Fruit fly (Drosophila melanogaster) whole organism, pupa: ENCODE results near the gene CG4998.

Experiments used
- CG12605 ChIP-seq: fragments of 200-800 bp; sonication (Bioruptor generic); IDR thresholded peaks from 2 replicates; pipeline ENCODE4 v1.3.6; 2022; ENCODE audit warnings: missing biosample characterization, missing genetic modification characterization
- CG14655 ChIP-seq: fragments of 200-800 bp; sonication (Bioruptor generic); optimal IDR thresholded peaks from 3 replicates; lab custom pipeline; 2017; ENCODE audit warnings: mild to moderate bottlenecking, missing biosample characterization, missing genetic modification reagents, missing genetic modification characterization
- CG8301 ChIP-seq: fragments of 200-800 bp; sonication (Bioruptor generic); optimal IDR thresholded peaks from 2 replicates; lab custom pipeline; 2018; ENCODE audit warnings: missing biosample characterization, mild to moderate bottlenecking, missing genetic modification characterization
- CG9948 ChIP-seq: fragments of 200-800 bp; sonication (Bioruptor generic); optimal IDR thresholded peaks from 2 replicates; lab custom pipeline; 2018; ENCODE audit warnings: missing biosample characterization, mild to moderate bottlenecking, missing genetic modification characterization, moderate library complexity
- Snoo ChIP-seq: fragments of 200-800 bp; sonication (Bioruptor generic); optimal IDR thresholded peaks from 3 replicates; lab custom pipeline; 2017; ENCODE audit warnings: missing biosample characterization, mild to moderate bottlenecking, missing genetic modification characterization, inconsistent platforms

DNA sequence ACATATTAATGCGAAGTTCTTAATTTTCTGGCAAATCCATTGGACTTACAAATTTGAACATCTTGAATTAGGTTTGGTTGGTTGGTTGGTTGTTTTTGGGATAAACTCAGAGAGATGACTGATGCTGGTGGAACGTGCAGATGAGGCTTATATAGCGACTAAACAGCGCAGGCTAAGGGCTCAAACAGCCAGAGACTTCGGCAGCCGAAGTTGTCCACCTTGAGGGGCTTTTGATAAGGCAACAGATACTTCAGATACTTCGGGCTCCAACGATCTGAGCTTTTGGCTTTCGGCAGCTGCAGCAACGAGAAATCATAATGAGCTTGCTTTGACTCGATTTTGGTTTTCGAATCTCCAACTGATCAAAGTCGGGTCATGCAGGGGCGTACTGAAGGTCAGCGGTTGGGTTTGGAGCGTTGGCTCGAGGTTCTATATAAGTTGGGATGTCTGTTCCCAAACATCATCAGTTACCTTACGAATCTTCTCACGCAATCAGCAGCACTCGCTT lies 19.4 kb upstream of the CG4998 start, which contains the start of the genes CG13041 and CG13060:
- no peak for TF ChIP-seq Snoo
- TF ChIP-seq CG8301 (tag; lab: Kevin White, UChicago), result no peak
- no peak for TF ChIP-seq CG14655 (GFP tag; lab: Kevin White, UChicago)
- no peak for TF ChIP-seq CG9948 (tag; lab: Kevin White, UChicago)
- no peak for TF ChIP-seq CG12605 (GFP tag; lab: Robert Waterston, UW)
